Worm (Caenorhabditis elegans) whole organism, L4/young adult: Measurements from ENCODE around the gene rbm-39.

Experiments
- W03F9.2 ChIP-seq: fragments of 150-350 bp; optimal IDR thresholded peaks from 2 replicates; lab custom pipeline; 2014; ENCODE audit warnings: missing biosample characterization, missing genetic modification characterization
- dao-5 ChIP-seq: sonication (generic microtip); optimal IDR thresholded peaks from 2 replicates; lab custom pipeline; 2016; ENCODE audit warnings: missing genotype, missing genetic modification characterization, moderate library complexity, missing compliant biosample characterization
- him-1 ChIP-seq: sonication (generic microtip); optimal IDR thresholded peaks from 2 replicates; lab custom pipeline; 2016; ENCODE audit warnings: missing genotype, missing genetic modification reagents, missing genetic modification characterization, missing compliant biosample characterization

DNA sequence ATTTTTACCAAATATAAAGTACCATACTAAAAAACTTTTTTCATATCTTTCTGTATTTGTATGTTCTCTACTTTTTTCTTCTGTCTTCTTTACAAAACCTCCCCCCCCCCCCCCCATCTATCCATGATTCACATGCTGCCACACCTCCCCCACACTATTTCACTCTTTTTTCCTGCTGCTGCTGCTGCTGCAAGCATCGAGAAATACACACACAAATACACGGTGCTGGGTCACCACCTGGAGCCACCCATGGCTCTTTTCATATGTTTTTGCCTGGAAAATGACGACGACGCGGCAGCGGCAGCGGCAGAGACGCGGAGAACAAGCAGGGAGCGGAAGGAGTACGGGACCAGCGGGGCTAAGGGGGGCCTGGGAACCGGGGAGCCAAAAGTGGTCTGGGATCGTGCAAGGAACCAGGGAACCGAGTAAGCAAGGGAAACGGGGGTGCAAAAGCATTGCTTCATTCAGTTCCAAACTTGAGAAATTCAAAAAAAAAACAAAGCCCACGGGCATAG lies 56.4 kb downstream of the rbm-39 start:
- TF ChIP-seq W03F9.2, result no peak
- no peak for TF ChIP-seq him-1 (tag; lab: Kevin White, UChicago)
- no peak for TF ChIP-seq dao-5 (tag; lab: Kevin White, UChicago)
